Fruit fly (Drosophila melanogaster) Kc167 (cell line): ENCODE measurements around the gene CG14054.

ENCODE experiments used
- Myc ChIP-seq: fragments of >200 bp; optimal IDR thresholded peaks from 2 replicates; lab custom pipeline; 2017; ENCODE audit warnings: missing external identifiers
- h ChIP-seq: fragments of >200 bp; optimal IDR thresholded peaks from 3 replicates; lab custom pipeline; 2018; ENCODE audit warnings: missing external identifiers
- insv ChIP-seq: fragments of >200 bp; optimal IDR thresholded peaks from 3 replicates; lab custom pipeline; 2018; ENCODE audit warnings: missing external identifiers
- psq ChIP-seq: fragments of >200 bp; optimal IDR thresholded peaks from 2 replicates; lab custom pipeline; 2017; ENCODE audit warnings: missing external identifiers
- ttk ChIP-seq: sonication (Bioruptor generic); optimal IDR thresholded peaks from 2 replicates; lab custom pipeline; 2017; ENCODE audit warnings: missing external identifiers

DNA sequence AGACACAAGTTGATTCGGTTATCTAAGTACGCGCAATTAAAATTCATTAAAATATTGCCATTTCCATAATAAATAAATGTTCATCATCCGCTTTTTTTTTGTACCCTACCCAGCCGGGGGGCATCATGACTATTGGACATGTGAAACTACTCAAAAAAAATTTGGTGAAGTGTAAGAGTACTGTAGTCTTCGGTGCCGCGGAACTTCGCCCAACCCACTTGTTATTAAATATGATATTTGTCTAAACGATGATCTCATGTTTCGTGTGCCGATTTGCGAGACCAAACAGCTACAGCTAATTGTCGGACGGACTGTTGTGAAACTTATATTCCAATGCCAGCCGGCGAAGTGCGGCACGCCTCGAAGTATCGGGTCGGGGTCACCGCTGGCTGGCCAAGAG is 22.6 kb upstream of the CG14054 start:
- TF ChIP-seq ttk (lab: Kevin White, UChicago) (no peak), insv (lab: Kevin White, UChicago) (no peak), Myc (lab: Kevin White, UChicago) (no peak), h (no peak), psq (lab: Kevin White, UChicago) (no peak)
